Fruit fly (Drosophila melanogaster) whole organism, adult: ENCODE measurements around the gene Tim17a2.

Experiments used
- CG11617 ChIP-seq: fragments of 200-800 bp; sonication (Bioruptor generic); optimal IDR thresholded peaks from 2 replicates; lab custom pipeline; 2017; ENCODE audit warnings: mild to moderate bottlenecking, missing biosample characterization, missing genetic modification reagents, missing genetic modification characterization
- CG12768 ChIP-seq: fragments of 200-800 bp; sonication (Bioruptor generic); optimal IDR thresholded peaks from 2 replicates; lab custom pipeline; 2017; ENCODE audit warnings: missing biosample characterization, missing genetic modification characterization, mild to moderate bottlenecking, moderate library complexity, missing genetic modification reagents
- CG14711 ChIP-seq: fragments of 200-800 bp; sonication (Bioruptor generic); optimal IDR thresholded peaks from 2 replicates; lab custom pipeline; 2018; ENCODE audit warnings: missing biosample characterization, mild to moderate bottlenecking, missing genetic modification characterization, moderate library complexity
- CG1620 ChIP-seq: fragments of 200-800 bp; sonication (Bioruptor generic); optimal IDR thresholded peaks from 2 replicates; lab custom pipeline; 2016; ENCODE audit warnings: missing biosample characterization, missing genetic modification characterization
- CG33017 ChIP-seq: fragments of 200-800 bp; sonication (Bioruptor generic); optimal IDR thresholded peaks from 2 replicates; lab custom pipeline; 2018; ENCODE audit warnings: missing biosample characterization, mild to moderate bottlenecking, missing genetic modification characterization, moderate library complexity
- CG7045 ChIP-seq: fragments of 200-800 bp; sonication (Bioruptor generic); optimal IDR thresholded peaks from 2 replicates; lab custom pipeline; 2017; ENCODE audit warnings: missing biosample characterization, mild to moderate bottlenecking, missing genetic modification characterization
- CG7101 ChIP-seq: fragments of 200-800 bp; sonication (Bioruptor generic); optimal IDR thresholded peaks from 2 replicates; lab custom pipeline; 2018; ENCODE audit warnings: missing biosample characterization, mild to moderate bottlenecking, missing genetic modification characterization, moderate library complexity
- Clk ChIP-seq: fragments of 200-800 bp; sonication (Bioruptor generic); optimal IDR thresholded peaks from 2 replicates; lab custom pipeline; 2017; ENCODE audit warnings: missing biosample characterization, missing genetic modification characterization
- Crg-1 ChIP-seq: fragments of 200-800 bp; sonication (Bioruptor generic); optimal IDR thresholded peaks from 2 replicates; lab custom pipeline; 2016; ENCODE audit warnings: missing biosample characterization, missing genetic modification characterization
- Hr96 ChIP-seq: fragments of 200-800 bp; sonication (Bioruptor generic); optimal IDR thresholded peaks from 2 replicates; lab custom pipeline; 2016; ENCODE audit warnings: missing biosample characterization, missing genetic modification characterization
- Mnt ChIP-seq: fragments of 200-800 bp; sonication (Bioruptor generic); optimal IDR thresholded peaks from 2 replicates; lab custom pipeline; 2016; ENCODE audit warnings: missing biosample characterization, mild to moderate bottlenecking, missing genetic modification characterization
- bab1 ChIP-seq: fragments of 200-800 bp; sonication (Bioruptor generic); optimal IDR thresholded peaks from 3 replicates; lab custom pipeline; 2019; ENCODE audit warnings: missing biosample characterization, mild to moderate bottlenecking, missing genetic modification characterization, moderate library complexity
- cic ChIP-seq: fragments of 200-800 bp; sonication (Bioruptor generic); optimal IDR thresholded peaks from 2 replicates; lab custom pipeline; 2017; ENCODE audit warnings: missing biosample characterization, mild to moderate bottlenecking, missing genetic modification characterization, moderate library complexity
- cnc ChIP-seq, 2 experiments: fragments of >200 bp; optimal IDR thresholded peaks; 2 replicates each; lab custom pipeline; 2017
- kay ChIP-seq: fragments of 200-800 bp; sonication (Bioruptor generic); peaks from one replicate; lab custom pipeline; 2016; ENCODE audit warnings: missing biosample characterization, missing genetic modification characterization, borderline replicate concordance
- ovo ChIP-seq: fragments of 200-800 bp; sonication (Bioruptor generic); optimal IDR thresholded peaks from 2 replicates; lab custom pipeline; 2016; ENCODE audit warnings: missing biosample characterization, missing genetic modification characterization
- pad ChIP-seq: fragments of 200-800 bp; sonication (Bioruptor generic); optimal IDR thresholded peaks from 3 replicates; lab custom pipeline; 2017; ENCODE audit warnings: missing biosample characterization, missing genetic modification characterization, mild to moderate bottlenecking, moderate library complexity, missing genetic modification reagents
- tj ChIP-seq: fragments of 200-800 bp; sonication (Bioruptor generic); optimal IDR thresholded peaks from 3 replicates; lab custom pipeline; 2017; ENCODE audit warnings: missing biosample characterization, mild to moderate bottlenecking, missing genetic modification characterization, moderate library complexity
- toe ChIP-seq: fragments of 200-800 bp; sonication (Bioruptor generic); optimal IDR thresholded peaks from 2 replicates; lab custom pipeline; 2016; ENCODE audit warnings: missing biosample characterization, missing genetic modification characterization

Tim17a2 gene

dm6 chr3R:5300620-5301019 is 38.1 kb upstream of the Tim17a2 start:
- TF ChIP-seq CG12768 (GFP tag; lab: Kevin White, UChicago) (no peak), cnc (optimal IDR thresholded peaks at IDR 0.05; lab: Kevin White, UChicago) (peak in 1 of 2 experiments; percentile 25)

- TF ChIP-seq bab1 (GFP tag; lab: Kevin White, UChicago) (no peak), CG11617 (GFP tag; lab: Kevin White, UChicago) (no peak), CG7101 (no peak), Mnt (no peak), cic (no peak), kay (GFP tag; lab: Kevin White, UChicago) (no peak)
Observed at dm6 chr3R:5299569-5300195, 37.2 kb upstream of the Tim17a2 start, which contains the start of gene Tim17b1. Gene Tim17b1 (plus strand): TSS chr3R:5300145.

dm6 chr3R:5298599-5299307 is 36.3 kb upstream of the Tim17a2 start:
- TF ChIP-seq toe (peak; percentile 66), cic (peak; percentile 0), Mnt (no peak), bab1 (GFP tag; lab: Kevin White, UChicago) (peak; percentile 58), CG14711 (tag; lab: Kevin White, UChicago) (peak; percentile 2), CG7101 (peak; percentile 15), CG33017 (peak; percentile 31), CG12768 (GFP tag; lab: Kevin White, UChicago) (no peak), Clk (GFP tag; lab: Kevin White, UChicago) (no peak), CG1620 (peak; percentile 72), tj (GFP tag; lab: Kevin White, UChicago) (peak; percentile 91), ovo (GFP tag; lab: Kevin White, UChicago) (peak; percentile 36)

- peak; percentile 26 for TF ChIP-seq kay (GFP tag; lab: Kevin White, UChicago)
- TF ChIP-seq CG1620 = peak; percentile 13
- TF ChIP-seq Mnt = peak; percentile 42
- TF ChIP-seq bab1 (GFP tag; lab: Kevin White, UChicago) = peak; percentile 58
- TF ChIP-seq cic = no peak
- TF ChIP-seq CG7045 (GFP tag; lab: Kevin White, UChicago) = no peak
- TF ChIP-seq CG12768 (GFP tag; lab: Kevin White, UChicago) = no peak
Observed at dm6 chr3R:5297315-5297714, 34.8 kb upstream of the Tim17a2 start.

DNA sequence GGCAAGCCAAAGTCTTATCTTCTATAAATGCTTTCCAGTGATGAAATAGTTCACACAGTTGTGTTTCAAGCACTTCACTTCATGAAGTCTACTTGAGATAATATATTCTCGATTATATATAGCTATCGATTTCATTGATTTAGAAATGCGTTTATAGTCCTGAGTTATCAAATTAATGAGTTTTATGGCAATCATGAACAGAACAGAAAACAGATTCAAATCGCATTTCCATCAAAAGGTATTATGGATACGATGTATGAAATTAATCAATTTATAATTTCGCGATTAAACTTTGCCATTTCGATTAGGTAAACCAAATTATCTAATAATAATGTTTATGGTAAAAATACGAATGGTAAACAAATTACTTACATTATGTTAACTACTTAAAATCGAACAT is 32.6 kb upstream of the Tim17a2 start:
- TF ChIP-seq kay (GFP tag; lab: Kevin White, UChicago) (peak; percentile 81), cic (peak; percentile 14), bab1 (GFP tag; lab: Kevin White, UChicago) (no peak), Clk (GFP tag; lab: Kevin White, UChicago) (no peak)

DNA sequence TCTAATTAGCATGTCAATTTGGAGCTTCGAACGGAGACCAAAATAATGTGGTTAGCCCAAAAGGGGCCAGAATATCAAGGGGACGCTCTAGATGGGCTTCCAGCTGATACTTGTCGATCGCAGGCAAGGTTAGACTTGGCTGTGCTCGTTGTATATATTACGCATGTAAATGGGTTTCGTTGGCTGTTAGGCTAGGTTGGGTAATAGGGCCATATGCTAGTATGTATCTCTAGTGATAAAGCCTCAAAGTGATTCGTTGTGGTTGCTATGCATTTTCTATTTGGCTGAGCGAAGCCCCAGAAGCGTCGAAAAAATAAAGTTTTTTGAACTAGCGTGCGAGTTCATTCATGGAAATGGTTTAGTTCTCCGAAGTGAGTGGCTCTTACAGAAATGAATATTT is 28.2 kb upstream of the Tim17a2 start:
- TF ChIP-seq Hr96 (no peak), cnc (optimal IDR thresholded peaks at IDR 0.05; lab: Kevin White, UChicago) (no peak), ovo (GFP tag; lab: Kevin White, UChicago) (no peak), Clk (GFP tag; lab: Kevin White, UChicago) (no peak), CG33017 (no peak), CG11617 (GFP tag; lab: Kevin White, UChicago) (no peak), tj (GFP tag; lab: Kevin White, UChicago) (no peak), CG7045 (GFP tag; lab: Kevin White, UChicago) (no peak), toe (no peak), CG1620 (no peak), CG12768 (GFP tag; lab: Kevin White, UChicago) (no peak), Mnt (no peak), CG7101 (no peak), pad (GFP tag; lab: Kevin White, UChicago) (no peak), CG14711 (tag; lab: Kevin White, UChicago) (no peak)

dm6 chr3R:5287965-5288364 is 25.5 kb upstream of the Tim17a2 start:
- no peak for TF ChIP-seq cnc (optimal IDR thresholded peaks at IDR 0.05; lab: Kevin White, UChicago)
- TF ChIP-seq CG33017 = no peak
- TF ChIP-seq Hr96 = no peak
- TF ChIP-seq CG7101 = no peak
- TF ChIP-seq kay (GFP tag; lab: Kevin White, UChicago) = no peak
- TF ChIP-seq Mnt = no peak
- TF ChIP-seq CG7045 (GFP tag; lab: Kevin White, UChicago) = no peak
- TF ChIP-seq toe = no peak
- TF ChIP-seq cic = no peak
- no peak for TF ChIP-seq pad (GFP tag; lab: Kevin White, UChicago)
- TF ChIP-seq Crg-1 (GFP tag; lab: Kevin White, UChicago) = no peak
- TF ChIP-seq ovo (GFP tag; lab: Kevin White, UChicago) = no peak
